Fruit fly (Drosophila melanogaster): ENCODE measurements around the gene Cyp4d2.

Gene Cyp4d2

DNA sequence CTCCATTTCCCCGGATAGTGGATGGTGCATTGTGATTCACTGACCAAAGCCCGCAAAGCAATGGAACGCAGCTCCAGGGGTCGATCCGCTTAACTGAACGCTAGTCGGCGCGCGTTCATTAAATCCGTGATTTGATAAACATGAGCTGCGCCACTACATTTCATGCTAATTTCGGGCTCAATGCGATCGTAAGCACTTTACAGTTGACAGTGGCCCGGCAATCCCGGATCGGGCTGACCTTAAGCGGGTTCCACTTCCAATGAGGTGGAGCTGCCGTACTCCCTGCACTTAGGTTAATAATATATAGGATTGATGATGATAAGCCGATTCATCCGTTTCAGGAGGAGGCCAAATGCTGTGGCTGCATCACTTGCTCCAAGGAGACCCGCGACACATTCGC, 28.0 kb downstream of the Cyp4d2 start, which contains the start of gene FarO:
FarO (minus strand) TSS at position 101 of the 400 bp plus-strand sequence.
- TF ChIP-seq gl (tag; optimal IDR thresholded peaks at IDR 0.05) (no peak), rn (GFP tag; IDR thresholded peaks at IDR 0.05) (no peak), CG9948 (tag; optimal IDR thresholded peaks at IDR 0.05) (no peak), fd96Ca (GFP tag; IDR thresholded peaks at IDR 0.05) (no peak), EcR (GFP tag; optimal IDR thresholded peaks at IDR 0.05) (no peak), CG12605 (GFP tag; IDR thresholded peaks at IDR 0.05) (no peak), Ets98B (GFP tag; IDR thresholded peaks at IDR 0.05) (no peak), CG14655 (GFP tag; optimal IDR thresholded peaks at IDR 0.05) (no peak)

DNA sequence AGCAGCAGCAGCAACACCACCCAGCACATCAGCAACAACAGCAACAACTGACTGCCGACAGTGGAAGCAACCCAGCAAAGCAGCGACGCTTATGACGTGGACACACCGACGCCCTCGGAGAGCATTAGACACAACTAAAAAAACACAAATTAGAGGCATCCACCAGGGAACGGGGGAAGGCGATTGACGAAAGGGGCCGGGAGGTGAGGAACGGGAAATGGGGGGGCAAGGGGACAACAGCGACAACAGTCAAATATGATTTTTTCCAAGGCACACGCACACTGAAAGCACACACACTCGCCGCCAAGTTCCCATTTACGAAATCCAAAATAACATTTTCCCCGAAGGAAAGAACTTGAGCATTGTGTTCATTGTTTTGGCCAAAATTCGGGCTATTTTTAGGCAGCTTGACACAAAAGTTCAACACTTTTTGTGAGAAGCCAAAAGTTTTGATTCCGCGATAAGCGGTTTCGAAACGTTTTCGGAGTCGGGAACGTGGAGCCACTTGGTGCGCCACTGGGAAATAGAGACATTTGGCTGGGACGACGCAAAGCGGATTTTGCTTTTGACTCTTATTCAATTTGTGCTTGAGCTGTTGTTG, 32.9 kb downstream of the Cyp4d2 start:
- TF ChIP-seq CG32121 (GFP tag; IDR thresholded peaks at IDR 0.05) = peak; percentile 34; the same call in 1 of the 2 replicates
- no peak for TF ChIP-seq Pif1A (GFP tag; optimal IDR thresholded peaks at IDR 0.05)
- TF ChIP-seq fd96Ca (GFP tag; IDR thresholded peaks at IDR 0.05) = peak; percentile 65; the same call in 2 of the 3 replicates
- no peak for TF ChIP-seq gl (tag; optimal IDR thresholded peaks at IDR 0.05)
- TF ChIP-seq CG9948 (tag; optimal IDR thresholded peaks at IDR 0.05) = no peak
- TF ChIP-seq CG14655 (GFP tag; optimal IDR thresholded peaks at IDR 0.05) = no peak
- no peak for TF ChIP-seq CG15710 (tag; optimal IDR thresholded peaks at IDR 0.05)
- no peak for TF ChIP-seq CG17806 (tag; optimal IDR thresholded peaks at IDR 0.05)
- TF ChIP-seq D1 (tag; optimal IDR thresholded peaks at IDR 0.05) = no peak
- TF ChIP-seq CG13204 (GFP tag; optimal IDR thresholded peaks at IDR 0.05) = no peak
- no peak for TF ChIP-seq CG8301 (tag; optimal IDR thresholded peaks at IDR 0.05)
- TF ChIP-seq EcR (GFP tag; optimal IDR thresholded peaks at IDR 0.05) = no peak
- no peak for TF ChIP-seq Snoo (tag; optimal IDR thresholded peaks at IDR 0.05)
- TF ChIP-seq CG12605 (GFP tag; IDR thresholded peaks at IDR 0.05) = no peak
- no peak for TF ChIP-seq Pif1B (GFP tag; optimal IDR thresholded peaks at IDR 0.05)
- TF ChIP-seq CG4496 (GFP tag; IDR thresholded peaks at IDR 0.05) = peak; percentile 13; the same call in 1 of the 3 replicates
- no peak for TF ChIP-seq CG8159 (tag; optimal IDR thresholded peaks at IDR 0.05)
- no peak for TF ChIP-seq CG34367 (tag; optimal IDR thresholded peaks at IDR 0.05)
- 0 out of 2 replicates have a peak, but pooled peaks have one; percentile 39 for TF ChIP-seq CG10348 (GFP tag; IDR thresholded peaks at IDR 0.05)
- no peak for TF ChIP-seq rn (GFP tag; IDR thresholded peaks at IDR 0.05)
- no peak for TF ChIP-seq Ets98B (GFP tag; IDR thresholded peaks at IDR 0.05)

dm6 chrX:2212327-2212820, 36.6 kb downstream of the Cyp4d2 start:
- TF ChIP-seq CG32121 (GFP tag; IDR thresholded peaks at IDR 0.05) (peak; percentile 47), CG8301 (tag; optimal IDR thresholded peaks at IDR 0.05) (no peak), fd96Ca (GFP tag; IDR thresholded peaks at IDR 0.05) (0 out of 3 replicates have a peak, but pooled peaks have one; percentile 26), CG34367 (tag; optimal IDR thresholded peaks at IDR 0.05) (no peak), Pif1A (GFP tag; optimal IDR thresholded peaks at IDR 0.05) (peak; percentile 8), CG17806 (tag; optimal IDR thresholded peaks at IDR 0.05) (no peak), CG14655 (GFP tag; optimal IDR thresholded peaks at IDR 0.05) (peak; percentile 6), Snoo (tag; optimal IDR thresholded peaks at IDR 0.05) (no peak), Ets98B (GFP tag; IDR thresholded peaks at IDR 0.05) (peak; percentile 60), CG13204 (GFP tag; optimal IDR thresholded peaks at IDR 0.05) (no peak), CG8159 (tag; optimal IDR thresholded peaks at IDR 0.05) (no peak), EcR (GFP tag; optimal IDR thresholded peaks at IDR 0.05) (no peak)

DNA sequence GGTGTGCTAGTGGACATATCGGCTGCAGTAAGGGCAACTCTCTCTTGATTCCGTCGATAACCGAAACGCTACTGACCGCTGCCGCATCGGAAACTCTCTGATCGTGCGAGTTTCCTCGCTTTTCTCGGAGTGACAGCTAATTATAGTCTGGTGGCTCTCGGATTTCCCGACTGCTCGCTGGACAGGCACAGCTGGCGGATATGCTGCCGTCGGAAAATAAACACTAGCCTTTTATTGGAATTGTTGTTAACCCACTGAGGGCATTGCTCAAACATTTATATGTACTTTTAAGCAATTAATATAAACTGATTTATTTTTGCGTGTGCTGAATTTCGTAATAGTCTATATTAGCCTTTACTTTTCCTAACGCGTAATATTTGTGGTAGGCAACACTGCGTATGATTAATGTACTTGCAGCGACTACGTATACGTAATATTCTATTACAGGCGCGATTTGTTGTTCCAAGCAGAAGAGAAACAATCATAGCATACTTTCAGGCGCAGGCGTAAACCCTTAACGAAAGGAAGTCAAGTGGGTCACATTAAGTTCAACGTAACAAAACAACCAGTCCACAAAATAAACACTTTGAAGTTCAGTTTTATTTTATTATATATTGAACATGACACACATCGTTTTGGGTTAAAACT, 38.1 kb downstream of the Cyp4d2 start, which contains the start of gene SmydA-8:
SmydA-8 (minus strand) TSS at position 51 of the 648 bp plus-strand sequence.
- TF ChIP-seq Ets98B (GFP tag; IDR thresholded peaks at IDR 0.05) (no peak), Pif1A (GFP tag; optimal IDR thresholded peaks at IDR 0.05) (peak; percentile 16), EcR (GFP tag; optimal IDR thresholded peaks at IDR 0.05) (peak; percentile 17), CG4496 (GFP tag; IDR thresholded peaks at IDR 0.05) (0 out of 3 replicates have a peak, but pooled peaks have one; percentile 51)

DNA sequence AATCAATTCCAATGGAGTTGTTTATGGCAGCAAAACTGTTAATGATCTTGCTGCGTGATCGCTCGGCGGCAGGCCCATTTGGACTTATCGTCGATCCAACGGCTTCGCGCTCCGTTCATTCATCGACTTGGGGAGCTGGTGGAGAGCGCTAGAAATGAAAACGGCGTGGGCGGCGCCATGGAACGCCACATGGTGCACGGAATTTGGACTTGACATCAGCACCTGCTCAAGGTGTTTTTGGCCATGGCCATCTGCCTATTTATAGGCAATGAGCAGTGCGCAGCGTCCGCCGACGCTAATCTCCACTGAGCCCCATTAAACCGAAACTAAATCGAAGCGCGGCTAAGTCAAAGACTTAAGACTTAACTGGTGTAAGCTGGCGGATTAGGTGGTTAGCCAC, 42.6 kb downstream of the Cyp4d2 start:
- TF ChIP-seq Ets98B (GFP tag; IDR thresholded peaks at IDR 0.05) (no peak), CG8159 (tag; optimal IDR thresholded peaks at IDR 0.05) (no peak), rn (GFP tag; IDR thresholded peaks at IDR 0.05) (no peak), gl (tag; optimal IDR thresholded peaks at IDR 0.05) (no peak), CG13204 (GFP tag; optimal IDR thresholded peaks at IDR 0.05) (no peak), CG10348 (GFP tag; IDR thresholded peaks at IDR 0.05) (no peak), CG8301 (tag; optimal IDR thresholded peaks at IDR 0.05) (no peak), CG9948 (tag; optimal IDR thresholded peaks at IDR 0.05) (no peak), CG12605 (GFP tag; IDR thresholded peaks at IDR 0.05) (no peak), CG34367 (tag; optimal IDR thresholded peaks at IDR 0.05) (no peak), Pif1A (GFP tag; optimal IDR thresholded peaks at IDR 0.05) (no peak), CG15710 (tag; optimal IDR thresholded peaks at IDR 0.05) (no peak), CG4496 (GFP tag; IDR thresholded peaks at IDR 0.05) (no peak), D1 (tag; optimal IDR thresholded peaks at IDR 0.05) (no peak), fd96Ca (GFP tag; IDR thresholded peaks at IDR 0.05) (no peak), CG32121 (GFP tag; IDR thresholded peaks at IDR 0.05) (no peak), Snoo (tag; optimal IDR thresholded peaks at IDR 0.05) (no peak), Pif1B (GFP tag; optimal IDR thresholded peaks at IDR 0.05) (no peak), CG17806 (tag; optimal IDR thresholded peaks at IDR 0.05) (no peak), EcR (GFP tag; optimal IDR thresholded peaks at IDR 0.05) (no peak)

- TF ChIP-seq CG32121 (GFP tag; IDR thresholded peaks at IDR 0.05) (no peak), CG4496 (GFP tag; IDR thresholded peaks at IDR 0.05) (no peak), Pif1B (GFP tag; optimal IDR thresholded peaks at IDR 0.05) (no peak), Snoo (tag; optimal IDR thresholded peaks at IDR 0.05) (no peak), CG14655 (GFP tag; optimal IDR thresholded peaks at IDR 0.05) (no peak), CG9948 (tag; optimal IDR thresholded peaks at IDR 0.05) (no peak)
These were observed 43.4 kb downstream of the Cyp4d2 start for dm6 chrX:2219246-2219645.
